Fruit fly (Drosophila melanogaster) whole organism, embryonic: ENCODE data around the gene plx.

Experiments
- CG10267 ChIP-seq: fragments of 200-800 bp; sonication (Bioruptor generic); optimal IDR thresholded peaks from 2 replicates; lab custom pipeline; 2018; ENCODE audit warnings: missing biosample characterization, mild to moderate bottlenecking, missing genetic modification characterization, moderate library complexity
- CG11696 ChIP-seq: fragments of 200-800 bp; sonication (Bioruptor generic); IDR thresholded peaks from 2 replicates; pipeline ENCODE4 v1.3.6; 2022; ENCODE audit warnings: missing biosample characterization, missing genetic modification characterization
- CG12104 ChIP-seq: fragments of 200-800 bp; sonication (Bioruptor generic); optimal IDR thresholded peaks from 3 replicates; lab custom pipeline; 2016; ENCODE audit warnings: missing biosample characterization, missing genetic modification characterization
- CG12155 ChIP-seq: fragments of 200-800 bp; sonication (Bioruptor generic); optimal IDR thresholded peaks from 3 replicates; lab custom pipeline; 2016; ENCODE audit warnings: missing biosample characterization, missing genetic modification characterization
- CG12659 ChIP-seq: fragments of 200-800 bp; sonication (Bioruptor generic); optimal IDR thresholded peaks from 3 replicates; lab custom pipeline; 2017; ENCODE audit warnings: mild to moderate bottlenecking, missing biosample characterization, missing genetic modification reagents, missing genetic modification characterization
- CG13775 ChIP-seq: fragments of 200-800 bp; sonication (Bioruptor generic); optimal IDR thresholded peaks from 3 replicates; lab custom pipeline; 2017; ENCODE audit warnings: missing biosample characterization, mild to moderate bottlenecking, missing genetic modification characterization
- CG2678 ChIP-seq: fragments of 200-800 bp; sonication (Bioruptor generic); optimal IDR thresholded peaks from 3 replicates; lab custom pipeline; 2019; ENCODE audit warnings: missing biosample characterization, mild to moderate bottlenecking, missing genetic modification characterization, moderate library complexity
- CG31365 ChIP-seq: fragments of 200-800 bp; sonication (Bioruptor generic); optimal IDR thresholded peaks from 2 replicates; lab custom pipeline; 2018; ENCODE audit warnings: missing biosample characterization, mild to moderate bottlenecking, missing genetic modification characterization
- CG3163 ChIP-seq: fragments of 200-800 bp; sonication (Bioruptor generic); optimal IDR thresholded peaks from 3 replicates; lab custom pipeline; 2016; ENCODE audit warnings: missing biosample characterization, missing genetic modification characterization
- CG32772 ChIP-seq: fragments of 200-800 bp; sonication (Bioruptor generic); IDR thresholded peaks from 2 replicates; pipeline ENCODE4 v1.3.6; 2022; ENCODE audit warnings: missing biosample characterization, missing genetic modification characterization
- CG3995 ChIP-seq: fragments of 200-800 bp; sonication (Bioruptor generic); optimal IDR thresholded peaks from 3 replicates; lab custom pipeline; 2016; ENCODE audit warnings: missing biosample characterization, missing genetic modification characterization
- CG5180 ChIP-seq: fragments of 200-800 bp; sonication (Bioruptor generic); optimal IDR thresholded peaks from 3 replicates; lab custom pipeline; 2017; ENCODE audit warnings: missing biosample characterization, missing genetic modification characterization, mild to moderate bottlenecking, moderate library complexity, missing genetic modification reagents
- CG6689 ChIP-seq: fragments of 200-800 bp; sonication (Bioruptor generic); IDR thresholded peaks from 2 replicates; pipeline ENCODE4 v1.3.6; 2022; ENCODE audit warnings: missing biosample characterization, missing genetic modification characterization
- CG6813 ChIP-seq: fragments of 200-800 bp; sonication (Bioruptor generic); optimal IDR thresholded peaks from 2 replicates; lab custom pipeline; 2017; ENCODE audit warnings: missing biosample characterization, missing genetic modification characterization, mild to moderate bottlenecking, moderate library complexity, missing genetic modification reagents
- CG7372 ChIP-seq: fragments of 200-800 bp; sonication (Bioruptor generic); IDR thresholded peaks from 2 replicates; pipeline ENCODE4 v1.3.6; 2022; ENCODE audit warnings: missing biosample characterization, missing genetic modification characterization
- CG8089 ChIP-seq: fragments of 200-800 bp; sonication (Bioruptor generic); optimal IDR thresholded peaks from 3 replicates; lab custom pipeline; 2016; ENCODE audit warnings: missing biosample characterization, missing genetic modification characterization
- CG9876 ChIP-seq: fragments of 200-800 bp; sonication (Bioruptor generic); optimal IDR thresholded peaks from 2 replicates; lab custom pipeline; 2016; ENCODE audit warnings: missing biosample characterization, missing genetic modification characterization
- Dp ChIP-seq: fragments of 200-800 bp; sonication (Bioruptor generic); optimal IDR thresholded peaks from 2 replicates; lab custom pipeline; 2018; ENCODE audit warnings: missing biosample characterization, mild to moderate bottlenecking, missing genetic modification characterization, moderate library complexity
- GATAe ChIP-seq: fragments of 200-800 bp; sonication (Bioruptor generic); conservative IDR thresholded peaks from 2 replicates; pipeline ENCODE4 v1.3.6; 2022; ENCODE audit warnings: missing biosample characterization, missing genetic modification characterization
- HLH4C ChIP-seq: fragments of 200-800 bp; sonication (Bioruptor generic); IDR thresholded peaks from 3 replicates; pipeline ENCODE4 v1.3.6; 2022; ENCODE audit warnings: missing biosample characterization, missing genetic modification characterization; ENCODE audit not compliant: partially characterized antibody
- HLH54F ChIP-seq: fragments of 200-800 bp; sonication (Bioruptor generic); optimal IDR thresholded peaks from 3 replicates; lab custom pipeline; 2016; ENCODE audit warnings: missing biosample characterization, missing genetic modification characterization
- Hand ChIP-seq: fragments of 200-800 bp; sonication (Bioruptor generic); optimal IDR thresholded peaks from 2 replicates; lab custom pipeline; 2017; ENCODE audit warnings: mild to moderate bottlenecking, missing biosample characterization, missing genetic modification reagents, missing genetic modification characterization
- Hey ChIP-seq: fragments of 200-800 bp; sonication (Bioruptor generic); optimal IDR thresholded peaks from 3 replicates; lab custom pipeline; 2018; ENCODE audit warnings: missing biosample characterization, mild to moderate bottlenecking, missing genetic modification characterization
- Mad ChIP-seq: fragments of 200-800 bp; sonication (Bioruptor generic); optimal IDR thresholded peaks from 2 replicates; lab custom pipeline; 2016; ENCODE audit warnings: missing biosample characterization, missing genetic modification characterization
- Meics ChIP-seq: fragments of 200-800 bp; sonication (Bioruptor generic); optimal IDR thresholded peaks from 2 replicates; lab custom pipeline; 2017; ENCODE audit warnings: missing biosample characterization, mild to moderate bottlenecking, missing genetic modification characterization
- Neu2 ChIP-seq: fragments of 200-800 bp; sonication (Bioruptor generic); optimal IDR thresholded peaks from 3 replicates; lab custom pipeline; 2016; ENCODE audit warnings: missing biosample characterization, missing genetic modification characterization, borderline replicate concordance
- NfI ChIP-seq: fragments of 200-800 bp; sonication (Bioruptor generic); optimal IDR thresholded peaks from 3 replicates; lab custom pipeline; 2018; ENCODE audit warnings: missing biosample characterization, mild to moderate bottlenecking, missing genetic modification characterization, moderate library complexity
- Ssrp ChIP-seq: fragments of 200-800 bp; sonication (Bioruptor generic); optimal IDR thresholded peaks from 2 replicates; lab custom pipeline; 2018; ENCODE audit warnings: missing biosample characterization, mild to moderate bottlenecking, missing genetic modification characterization, moderate library complexity
- Stat92E ChIP-seq, 3 experiments: fragments of >200 bp in 2 of 3; fragments of 200-800 bp in 1 of 3; sonication (Bioruptor generic) in 1 of 3; optimal IDR thresholded peaks; 2 replicates each; lab custom pipeline; 2017 to 2019; ENCODE audit warnings: missing biosample characterization in 3 of 3, missing genetic modification characterization in 3 of 3, mild to moderate bottlenecking in 1 of 3, moderate library complexity in 1 of 3
- Tbp ChIP-seq: fragments of >200 bp; optimal IDR thresholded peaks from 2 replicates; lab custom pipeline; 2018; ENCODE audit warnings: missing biosample characterization, missing genetic modification characterization
- Vsx1 ChIP-seq: fragments of 200-800 bp; sonication (Bioruptor generic); optimal IDR thresholded peaks from 2 replicates; lab custom pipeline; 2017; ENCODE audit warnings: missing biosample characterization, mild to moderate bottlenecking, missing genetic modification characterization, missing genetic modification reagents
- ato ChIP-seq: fragments of 200-800 bp; sonication (Bioruptor generic); IDR thresholded peaks from 2 replicates; pipeline ENCODE4 v1.3.6; 2022; ENCODE audit warnings: missing biosample characterization, missing genetic modification characterization; ENCODE audit not compliant: partially characterized antibody
- btn ChIP-seq: fragments of 200-800 bp; sonication (Bioruptor generic); optimal IDR thresholded peaks from 2 replicates; lab custom pipeline; 2016; ENCODE audit warnings: missing biosample characterization, missing genetic modification characterization
- chinmo ChIP-seq: fragments of 200-800 bp; sonication (Bioruptor generic); IDR thresholded peaks from 4 replicates; pipeline ENCODE4 v1.3.6; 2022; ENCODE audit warnings: missing biosample characterization, missing genetic modification characterization; ENCODE audit not compliant: partially characterized antibody
- crc ChIP-seq: fragments of 200-800 bp; sonication (Bioruptor generic); optimal IDR thresholded peaks from 2 replicates; lab custom pipeline; 2016; ENCODE audit warnings: missing biosample characterization, missing genetic modification characterization
- dysf ChIP-seq: fragments of 200-800 bp; sonication (Bioruptor generic); IDR thresholded peaks from 3 replicates; pipeline ENCODE4 v1.3.6; 2022; ENCODE audit warnings: missing biosample characterization, missing genetic modification characterization
- emc ChIP-seq: fragments of 200-800 bp; sonication (Bioruptor generic); optimal IDR thresholded peaks from 2 replicates; lab custom pipeline; 2016; ENCODE audit warnings: missing biosample characterization, missing genetic modification characterization
- fru ChIP-seq: fragments of >200 bp; optimal IDR thresholded peaks from 2 replicates; lab custom pipeline; 2017
- hb ChIP-seq: fragments of 200-800 bp; sonication (Bioruptor generic); IDR thresholded peaks from 3 replicates; pipeline ENCODE4 v1.3.6; 2022; ENCODE audit warnings: missing biosample characterization, missing genetic modification characterization; ENCODE audit not compliant: partially characterized antibody
- her ChIP-seq: fragments of 200-800 bp; sonication (Bioruptor generic); optimal IDR thresholded peaks from 2 replicates; lab custom pipeline; 2016; ENCODE audit warnings: missing biosample characterization, missing genetic modification characterization
- lola ChIP-seq, 3 experiments: fragments of >200 bp in 2 of 3; fragments of 200-800 bp in 1 of 3; sonication (Bioruptor generic) in 1 of 3; optimal IDR thresholded peaks; 2 replicates each; lab custom pipeline; 2017 to 2019; ENCODE audit warnings: missing biosample characterization in 3 of 3, missing genetic modification characterization in 3 of 3, mild to moderate bottlenecking in 1 of 3, moderate library complexity in 1 of 3
- luna ChIP-seq: fragments of 200-800 bp; sonication (Bioruptor generic); optimal IDR thresholded peaks from 2 replicates; lab custom pipeline; 2016; ENCODE audit warnings: missing biosample characterization, missing genetic modification characterization
- peb ChIP-seq: fragments of 200-800 bp; sonication (Bioruptor generic); IDR thresholded peaks from 2 replicates; pipeline ENCODE4 v1.3.6; 2022; ENCODE audit warnings: missing biosample characterization, missing genetic modification characterization
- pum ChIP-seq: fragments of 200-800 bp; sonication (Bioruptor generic); optimal IDR thresholded peaks from 2 replicates; lab custom pipeline; 2016; ENCODE audit warnings: missing biosample characterization, missing genetic modification characterization
- rib ChIP-seq: fragments of 200-800 bp; sonication (Bioruptor generic); IDR thresholded peaks from 2 replicates; pipeline ENCODE4 v1.3.6; 2022; ENCODE audit warnings: missing biosample characterization, missing genetic modification characterization
- schlank ChIP-seq: fragments of 200-800 bp; sonication (Bioruptor generic); optimal IDR thresholded peaks from 2 replicates; lab custom pipeline; 2018; ENCODE audit warnings: missing biosample characterization, mild to moderate bottlenecking, missing genetic modification characterization
- scrt ChIP-seq: fragments of 200-800 bp; sonication (Bioruptor generic); optimal IDR thresholded peaks from 2 replicates; lab custom pipeline; 2018; ENCODE audit warnings: missing biosample characterization, mild to moderate bottlenecking, missing genetic modification characterization, moderate library complexity
- sens ChIP-seq: fragments of 200-800 bp; sonication (Bioruptor generic); peaks from one replicate; lab custom pipeline; 2016; ENCODE audit warnings: missing biosample characterization, missing genetic modification characterization
- shn ChIP-seq: fragments of 200-800 bp; sonication (Bioruptor generic); optimal IDR thresholded peaks from 3 replicates; lab custom pipeline; 2016; ENCODE audit warnings: missing biosample characterization, missing genetic modification characterization
- tap ChIP-seq: fragments of 200-800 bp; optimal IDR thresholded peaks from 3 replicates; lab custom pipeline; 2019; ENCODE audit warnings: missing biosample characterization, mild to moderate bottlenecking, missing genetic modification characterization, moderate library complexity

plx gene

dm6 chr3R:5758624-5759209 lies 73.1 kb downstream of the plx start, which contains the start of gene Sec8 (continued):
- TF ChIP-seq chinmo (GFP tag; lab: Robert Waterston, UW) (peak; percentile 81; the same call in 2 of the 4 replicates), CG11696 (GFP tag; lab: Robert Waterston, UW) (no peak), Tbp (GFP tag; lab: Kevin White, UChicago) (no peak), pum (GFP tag; lab: Kevin White, UChicago) (peak; percentile 9), CG6689 (GFP tag; lab: Robert Waterston, UW) (no peak), CG6813 (no peak), HLH4C (GFP tag; lab: Robert Waterston, UW) (peak; percentile 71; the same call in 2 of the 3 replicates), CG8089 (GFP tag; lab: Kevin White, UChicago) (no peak), CG13775 (peak; percentile 18), sens (GFP tag; lab: Kevin White, UChicago) (peak; percentile 75), HLH54F (GFP tag; lab: Kevin White, UChicago) (peak; percentile 42), Neu2 (GFP tag; lab: Kevin White, UChicago) (no peak), her (peak; percentile 62), Mad (GFP tag; lab: Kevin White, UChicago) (no peak), ato (GFP tag; lab: Robert Waterston, UW) (peak; percentile 71), CG12155 (GFP tag; lab: Kevin White, UChicago) (peak; percentile 51), Vsx1 (GFP tag; lab: Kevin White, UChicago) (no peak), CG3995 (peak; percentile 93), Stat92E (GFP tag; optimal IDR thresholded peaks at IDR 0.05; lab: Kevin White, UChicago) (peak in 1 of 3 experiments; percentile 15), dysf (GFP tag; lab: Robert Waterston, UW) (peak; percentile 28; the same call in 1 of the 3 replicates), Ssrp (tag; lab: Kevin White, UChicago) (no peak), CG7372 (GFP tag; lab: Robert Waterston, UW) (no peak), peb (GFP tag; lab: Robert Waterston, UW) (0 out of 2 replicates have a peak, but pooled peaks have one; percentile 24), btn (GFP tag; lab: Kevin White, UChicago) (no peak), CG12659 (GFP tag; lab: Kevin White, UChicago) (peak; percentile 56), Dp (GFP tag; lab: Kevin White, UChicago) (peak; percentile 87), rib (GFP tag; lab: Robert Waterston, UW) (no peak), scrt (GFP tag; lab: Kevin White, UChicago) (no peak), CG31365 (tag; lab: Kevin White, UChicago) (no peak), CG5180 (GFP tag; lab: Kevin White, UChicago) (no peak), fru (lab: Kevin White, UChicago) (no peak), shn (GFP tag; lab: Kevin White, UChicago) (peak; percentile 27), luna (GFP tag; lab: Kevin White, UChicago) (peak; percentile 23), emc (peak; percentile 15), lola (GFP tag; optimal IDR thresholded peaks at IDR 0.05; lab: Kevin White, UChicago) (peak in 1 of 3 experiments; percentile 12), crc (GFP tag; lab: Kevin White, UChicago) (peak; percentile 13), NfI (GFP tag; lab: Kevin White, UChicago) (peak; percentile 1), CG3163 (GFP tag; lab: Kevin White, UChicago) (peak; percentile 30), hb (GFP tag; lab: Robert Waterston, UW) (peak; percentile 82), CG32772 (GFP tag; lab: Robert Waterston, UW) (no peak), Meics (GFP tag; lab: Kevin White, UChicago) (no peak), tap (tag; lab: Kevin White, UChicago) (no peak), schlank (tag; lab: Kevin White, UChicago) (no peak), Hand (GFP tag; lab: Kevin White, UChicago) (no peak), CG9876 (GFP tag; lab: Kevin White, UChicago) (peak; percentile 7), GATAe (GFP tag; lab: Robert Waterston, UW) (no peak), CG10267 (peak; percentile 64), CG12104 (GFP tag; lab: Kevin White, UChicago) (no peak), CG2678 (tag; lab: Kevin White, UChicago) (no peak), Hey (tag; lab: Kevin White, UChicago) (no peak)
